Worm (Caenorhabditis elegans) whole organism, early embryonic: ENCODE results near the gene C33F10.12.

Experiments
- B0310.2 ChIP-seq: sonication (generic microtip); optimal IDR thresholded peaks from 2 replicates; lab custom pipeline; 2016; ENCODE audit warnings: mild to moderate bottlenecking, missing genetic modification characterization, missing compliant biosample characterization
- F13C5.2 ChIP-seq: sonication (generic microtip); optimal IDR thresholded peaks from 2 replicates; lab custom pipeline; 2017; ENCODE audit warnings: mild to moderate bottlenecking, missing genetic modification characterization, inconsistent platforms, missing compliant biosample characterization
- aly-1 ChIP-seq: sonication (generic microtip); optimal IDR thresholded peaks from 2 replicates; lab custom pipeline; 2016; ENCODE audit warnings: missing genetic modification characterization, missing compliant biosample characterization
- ama-1 ChIP-seq: fragments of 150-350 bp; optimal IDR thresholded peaks from 2 replicates; lab custom pipeline; 2014
- ceh-13 ChIP-seq: fragments of 200-800 bp; sonication (Bioruptor generic); optimal IDR thresholded peaks from 2 replicates; lab custom pipeline; 2018; ENCODE audit warnings: mild to moderate bottlenecking, missing genetic modification characterization, missing compliant biosample characterization
- ceh-36 ChIP-seq: sonication (generic microtip); optimal IDR thresholded peaks from 2 replicates; lab custom pipeline; 2016; ENCODE audit warnings: missing genetic modification characterization, inconsistent platforms, missing compliant biosample characterization
- ets-7 ChIP-seq: sonication (generic microtip); optimal IDR thresholded peaks from 2 replicates; lab custom pipeline; 2016; ENCODE audit warnings: missing genotype, missing genetic modification characterization, missing compliant biosample characterization
- flt-1 ChIP-seq: fragments of 200-800 bp; sonication (Bioruptor generic); IDR thresholded peaks from 2 replicates; pipeline ENCODE4 v1.3.6; 2022; ENCODE audit warnings: missing genetic modification characterization, missing compliant biosample characterization
- hmbx-1 ChIP-seq: sonication (generic microtip); optimal IDR thresholded peaks from 2 replicates; lab custom pipeline; 2016; ENCODE audit warnings: mild to moderate bottlenecking, missing genetic modification characterization, missing compliant biosample characterization
- hmg-4 ChIP-seq: fragments of 200-800 bp; sonication (Bioruptor generic); optimal IDR thresholded peaks from 2 replicates; lab custom pipeline; 2018; ENCODE audit warnings: mild to moderate bottlenecking, missing genetic modification characterization, missing compliant biosample characterization
- hnd-1 ChIP-seq: sonication (generic microtip); optimal IDR thresholded peaks from 2 replicates; lab custom pipeline; 2016; ENCODE audit warnings: missing genetic modification characterization, missing compliant biosample characterization
- pes-1 ChIP-seq: fragments of 200-800 bp; sonication (Bioruptor generic); IDR thresholded peaks from 2 replicates; pipeline ENCODE4 v1.3.6; 2022; ENCODE audit warnings: missing genetic modification reagents, missing genetic modification characterization, missing compliant biosample characterization
- scrt-1 ChIP-seq: fragments of 200-800 bp; sonication (Bioruptor generic); IDR thresholded peaks from 2 replicates; pipeline ENCODE4 v1.3.6; 2022; ENCODE audit warnings: missing genetic modification characterization, missing compliant biosample characterization
- sea-1 ChIP-seq: fragments of 200-800 bp; sonication (Bioruptor generic); conservative IDR thresholded peaks from 2 replicates; pipeline ENCODE4 v1.3.6; 2022; ENCODE audit warnings: missing genetic modification characterization, missing compliant biosample characterization
- tbx-11 ChIP-seq: fragments of 200-800 bp; sonication (Bioruptor generic); IDR thresholded peaks from 2 replicates; pipeline ENCODE4 v1.3.6; 2022; ENCODE audit warnings: missing genetic modification characterization, missing compliant biosample characterization
- tbx-37 ChIP-seq: fragments of 200-800 bp; sonication (Bioruptor generic); conservative IDR thresholded peaks from 2 replicates; pipeline ENCODE4 v1.3.6; 2022; ENCODE audit warnings: missing genetic modification reagents, missing genetic modification characterization, missing compliant biosample characterization
- tra-4 ChIP-seq: sonication (generic microtip); optimal IDR thresholded peaks from 2 replicates; lab custom pipeline; 2017; ENCODE audit warnings: missing genetic modification characterization, missing compliant biosample characterization

Gene C33F10.12

DNA sequence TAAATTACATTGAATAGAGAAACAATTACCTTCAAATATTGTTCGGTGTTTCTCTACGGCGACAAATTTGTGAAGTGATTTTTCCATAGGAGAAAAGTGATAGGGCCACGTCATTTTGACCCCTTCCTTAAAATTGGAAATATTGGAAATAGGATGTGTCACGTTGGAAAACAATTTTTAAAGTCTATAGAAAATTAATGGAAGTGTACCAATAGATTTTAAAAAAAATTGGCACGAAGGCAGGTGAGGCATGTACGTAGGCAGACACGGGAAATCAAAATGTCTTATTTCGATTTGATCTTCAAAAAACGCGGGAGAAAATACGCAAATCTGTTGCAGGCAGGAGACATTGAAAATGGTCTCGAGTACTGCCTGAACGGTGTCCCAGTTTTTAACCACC, at the start of gene C33F10.12:
Gene C33F10.12, minus strand, starts transcription at position 101 of the 400 bp plus-strand sequence.
- no peak for TF ChIP-seq B0310.2 (tag; lab: Kevin White, UChicago)
- no peak for TF ChIP-seq tra-4 (tag; lab: Kevin White, UChicago)
- no peak for TF ChIP-seq F13C5.2 (tag; lab: Kevin White, UChicago)
- no peak for TF ChIP-seq ama-1 (lab: Kevin White, UChicago)
- TF ChIP-seq ceh-36, result no peak
- no peak for TF ChIP-seq sea-1
- no peak for TF ChIP-seq ceh-13
- TF ChIP-seq tbx-11 (GFP tag; lab: Robert Waterston, UW), result no peak
- TF ChIP-seq ets-7, result no peak

DNA sequence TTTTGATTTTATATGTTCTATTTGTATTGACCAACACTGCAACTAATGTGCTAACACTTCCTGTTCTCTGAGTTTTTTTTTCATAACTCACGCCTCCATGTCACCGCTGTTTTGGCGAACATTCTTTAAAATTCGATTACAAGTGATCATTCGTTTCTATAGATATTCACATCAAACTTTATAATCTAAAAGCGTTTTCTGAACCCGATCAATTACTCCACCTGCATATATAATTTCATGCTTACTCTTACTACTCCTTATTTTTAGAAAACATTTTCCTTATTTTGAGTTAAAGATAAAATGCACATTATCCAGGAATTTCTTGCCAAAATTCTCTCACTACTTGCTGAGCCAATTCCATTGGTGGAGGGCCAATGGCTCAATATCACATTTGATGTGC, 48.4 kb upstream of the C33F10.12 start, which contains the start of gene R05F9.7:
Gene R05F9.7, plus strand, starts transcription at position 301 of the 400 bp plus-strand sequence.
- TF ChIP-seq tra-4 (tag; lab: Kevin White, UChicago), result no peak
- TF ChIP-seq hnd-1 (tag; lab: Kevin White, UChicago), result no peak
- TF ChIP-seq hmg-4 (GFP tag; lab: Kevin White, UChicago), result no peak
- TF ChIP-seq hmbx-1 (tag; lab: Kevin White, UChicago), result no peak
- no peak for TF ChIP-seq aly-1
- no peak for TF ChIP-seq F13C5.2 (tag; lab: Kevin White, UChicago)
- TF ChIP-seq flt-1 (GFP tag; lab: Robert Waterston, UW), result no peak
- no peak for TF ChIP-seq ets-7
- TF ChIP-seq pes-1 (GFP tag; lab: Robert Waterston, UW), result no peak
- no peak for TF ChIP-seq ceh-13
- TF ChIP-seq ama-1 (lab: Kevin White, UChicago), result no peak
- no peak for TF ChIP-seq tbx-37 (GFP tag; lab: Robert Waterston, UW)
- TF ChIP-seq B0310.2 (tag; lab: Kevin White, UChicago), result no peak
- TF ChIP-seq tbx-11 (GFP tag; lab: Robert Waterston, UW), result no peak

DNA sequence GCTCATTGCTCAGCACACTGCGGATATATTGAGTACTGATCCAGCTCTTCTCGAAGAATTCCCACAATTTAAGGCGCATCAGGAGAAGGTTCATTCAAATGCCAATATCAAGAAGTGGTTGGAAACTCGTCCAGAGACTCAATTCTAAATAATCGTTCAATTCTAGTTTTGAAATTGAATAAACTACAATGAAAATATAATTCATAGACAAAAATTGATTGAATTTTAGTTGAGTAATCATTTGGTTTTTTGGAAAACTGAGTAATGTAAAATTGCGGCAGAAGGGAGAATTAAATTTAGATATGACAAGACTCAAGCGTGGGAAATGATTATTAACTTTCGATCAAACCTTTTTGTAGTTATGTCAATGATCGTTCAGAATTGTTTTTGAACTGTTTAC, 46.8 kb upstream of the C33F10.12 start:
- TF ChIP-seq tra-4 (tag; lab: Kevin White, UChicago) (no peak), aly-1 (no peak), hmbx-1 (tag; lab: Kevin White, UChicago) (no peak), sea-1 (no peak), hnd-1 (tag; lab: Kevin White, UChicago) (no peak), ets-7 (no peak), ceh-13 (no peak), hmg-4 (GFP tag; lab: Kevin White, UChicago) (no peak), B0310.2 (tag; lab: Kevin White, UChicago) (no peak)

DNA sequence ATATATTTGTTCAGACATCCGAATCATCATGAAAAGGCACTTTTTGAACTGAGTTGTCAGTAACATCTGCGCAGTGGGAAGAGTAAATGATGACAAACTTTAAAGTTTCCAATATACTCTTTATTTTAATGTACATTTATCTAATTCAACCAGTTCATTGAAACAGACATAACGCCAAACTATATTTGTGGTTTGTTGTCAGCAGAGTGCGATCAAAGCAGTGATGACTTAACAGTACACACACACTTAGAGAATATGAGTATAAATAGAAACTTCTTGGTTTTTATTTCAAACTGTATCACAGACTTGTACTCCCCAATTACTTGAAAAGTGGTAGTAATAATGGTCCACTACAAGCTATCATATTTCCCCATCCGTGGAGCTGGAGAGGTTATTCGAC, 45.9 kb upstream of the C33F10.12 start, which contains the start of gene gst-8:
Gene gst-8, plus strand, starts transcription at position 301 of the 400 bp plus-strand sequence.
- no peak for TF ChIP-seq hnd-1 (tag; lab: Kevin White, UChicago)
- TF ChIP-seq hmbx-1 (tag; lab: Kevin White, UChicago), result no peak

DNA sequence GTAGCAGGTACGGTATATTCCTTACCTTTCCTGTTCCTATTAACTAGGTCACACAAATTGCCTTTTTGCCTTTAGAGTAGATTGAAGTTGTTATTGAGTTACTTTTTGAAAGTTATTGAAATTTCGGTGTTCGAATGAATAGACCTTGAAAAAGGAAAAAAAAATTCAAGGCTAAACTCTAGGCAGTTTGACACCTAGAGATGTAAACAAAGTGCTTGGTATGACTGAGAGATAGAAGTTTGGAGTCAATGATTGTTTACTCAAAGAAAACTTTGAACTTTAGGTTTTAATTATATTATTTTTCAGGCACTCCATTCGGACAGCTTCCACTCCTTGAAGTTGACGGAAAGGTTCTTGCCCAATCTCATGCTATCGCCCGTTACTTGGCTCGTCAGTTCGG, 44.9 kb upstream of the C33F10.12 start:
- no peak for TF ChIP-seq scrt-1 (GFP tag; lab: Robert Waterston, UW)
- TF ChIP-seq ets-7, result no peak
- no peak for TF ChIP-seq ceh-13
- TF ChIP-seq pes-1 (GFP tag; lab: Robert Waterston, UW), result no peak
- TF ChIP-seq B0310.2 (tag; lab: Kevin White, UChicago), result no peak
- no peak for TF ChIP-seq hnd-1 (tag; lab: Kevin White, UChicago)
- TF ChIP-seq aly-1, result no peak
- no peak for TF ChIP-seq F13C5.2 (tag; lab: Kevin White, UChicago)
- TF ChIP-seq tbx-37 (GFP tag; lab: Robert Waterston, UW), result no peak
- TF ChIP-seq tbx-11 (GFP tag; lab: Robert Waterston, UW), result no peak
- TF ChIP-seq ama-1 (lab: Kevin White, UChicago), result no peak
- TF ChIP-seq tra-4 (tag; lab: Kevin White, UChicago), result no peak
- TF ChIP-seq ceh-36, result no peak

DNA sequence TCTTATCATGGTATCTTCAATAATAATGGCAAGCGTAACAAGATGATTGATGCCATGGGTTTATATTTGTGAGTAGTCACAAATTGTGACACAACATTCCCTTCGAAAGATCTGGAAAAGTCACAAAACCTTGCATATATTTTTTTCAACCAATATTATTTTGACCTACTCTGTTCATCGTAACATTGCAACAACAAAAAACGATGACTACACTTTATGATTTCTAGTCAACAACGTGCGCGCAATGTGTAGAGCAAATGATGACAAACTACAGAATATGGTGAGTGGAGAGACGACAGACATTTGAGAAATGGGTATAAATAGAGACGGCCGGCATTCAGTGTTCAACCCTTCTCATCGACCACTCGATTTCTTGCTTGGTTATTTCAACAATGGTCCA, 44.2 kb upstream of the C33F10.12 start, which contains the start of gene gst-7:
Gene gst-7, plus strand, starts transcription at position 336 of the 400 bp plus-strand sequence.
- no peak for TF ChIP-seq hmg-4 (GFP tag; lab: Kevin White, UChicago)
- TF ChIP-seq ceh-36, result no peak
- TF ChIP-seq scrt-1 (GFP tag; lab: Robert Waterston, UW), result no peak
- no peak for TF ChIP-seq ets-7

DNA sequence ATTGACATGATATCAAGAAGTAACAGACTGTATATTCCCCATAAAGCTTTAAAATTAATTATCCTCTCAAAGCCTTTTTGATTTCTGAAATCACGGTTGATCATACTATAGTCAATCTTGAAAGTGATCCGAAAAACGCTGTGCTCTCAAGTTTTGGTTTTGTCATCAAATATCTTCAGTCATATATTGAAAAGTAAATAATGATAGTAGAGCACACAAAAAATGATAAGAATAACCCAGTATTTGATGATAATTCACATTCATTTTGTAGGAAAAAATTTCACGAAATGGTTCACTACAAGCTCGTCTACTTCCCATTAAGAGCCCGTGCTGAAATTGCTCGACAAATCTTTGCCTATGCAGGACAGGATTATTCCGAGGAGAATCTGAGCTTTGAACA, 42.1 kb upstream of the C33F10.12 start, which contains the start of gene gst-6:
Gene gst-6, plus strand, starts transcription at position 263 of the 400 bp plus-strand sequence.
- no peak for TF ChIP-seq aly-1
- TF ChIP-seq hmg-4 (GFP tag; lab: Kevin White, UChicago), result no peak
- no peak for TF ChIP-seq hmbx-1 (tag; lab: Kevin White, UChicago)
- no peak for TF ChIP-seq F13C5.2 (tag; lab: Kevin White, UChicago)
- no peak for TF ChIP-seq scrt-1 (GFP tag; lab: Robert Waterston, UW)
- no peak for TF ChIP-seq flt-1 (GFP tag; lab: Robert Waterston, UW)
- TF ChIP-seq hnd-1 (tag; lab: Kevin White, UChicago), result no peak
- TF ChIP-seq tbx-11 (GFP tag; lab: Robert Waterston, UW), result no peak
- no peak for TF ChIP-seq tra-4 (tag; lab: Kevin White, UChicago)
- no peak for TF ChIP-seq ama-1 (lab: Kevin White, UChicago)
- no peak for TF ChIP-seq tbx-37 (GFP tag; lab: Robert Waterston, UW)
- no peak for TF ChIP-seq pes-1 (GFP tag; lab: Robert Waterston, UW)
- TF ChIP-seq ceh-13, result no peak
- no peak for TF ChIP-seq sea-1
- TF ChIP-seq B0310.2 (tag; lab: Kevin White, UChicago), result no peak
- TF ChIP-seq ceh-36, result no peak
- no peak for TF ChIP-seq ets-7

DNA sequence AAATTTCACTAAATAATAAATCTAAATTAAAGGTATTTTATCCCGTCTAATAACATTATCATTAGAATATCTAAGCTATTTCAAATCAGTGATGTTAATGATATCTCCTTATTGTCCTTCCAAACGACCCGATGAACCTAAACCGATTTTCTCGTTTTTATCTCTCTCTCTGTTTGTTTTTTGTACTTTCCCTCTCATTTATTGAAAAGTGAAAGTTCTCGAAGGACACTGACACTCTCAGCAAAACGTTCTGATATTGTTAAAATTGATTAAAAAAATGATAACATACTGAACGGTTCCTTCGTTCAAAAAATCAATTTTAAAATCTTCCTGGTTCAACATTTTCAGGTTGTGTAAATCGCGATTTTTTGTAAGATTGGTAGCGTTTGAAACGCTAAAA, 38.5 kb upstream of the C33F10.12 start, which contains the start of gene F11G11.13:
Gene F11G11.13, minus strand, starts transcription at position 89 of the 400 bp plus-strand sequence.
- TF ChIP-seq tra-4 (tag; lab: Kevin White, UChicago) (no peak), B0310.2 (tag; lab: Kevin White, UChicago) (no peak), hnd-1 (tag; lab: Kevin White, UChicago) (no peak), ama-1 (lab: Kevin White, UChicago) (no peak), aly-1 (no peak), tbx-37 (GFP tag; lab: Robert Waterston, UW) (no peak), ceh-36 (no peak), ceh-13 (no peak), pes-1 (GFP tag; lab: Robert Waterston, UW) (no peak), hmg-4 (GFP tag; lab: Kevin White, UChicago) (no peak), ets-7 (no peak), hmbx-1 (tag; lab: Kevin White, UChicago) (no peak), tbx-11 (GFP tag; lab: Robert Waterston, UW) (no peak)
